Worm (Caenorhabditis elegans) whole organism, L3 larva: Measurements from ENCODE around the gene Y39G8B.10.

Experiments used
- R02D3.7 ChIP-seq: fragments of 150-350 bp; optimal IDR thresholded peaks from 2 replicates; lab custom pipeline; 2014; ENCODE audit warnings: missing biosample characterization, missing genetic modification characterization
- ama-1 ChIP-seq: fragments of 150-350 bp; optimal IDR thresholded peaks from 2 replicates; lab custom pipeline; 2018
- ceh-16 ChIP-seq: sonication (generic microtip); optimal IDR thresholded peaks from 2 replicates; lab custom pipeline; 2017; ENCODE audit warnings: missing biosample characterization, missing genetic modification characterization
- ceh-28 ChIP-seq: fragments of 150-350 bp; optimal IDR thresholded peaks from 2 replicates; lab custom pipeline; 2014; ENCODE audit warnings: missing biosample characterization, missing genetic modification reagents, missing genetic modification characterization
- daf-12 ChIP-seq: fragments of 150-350 bp; optimal IDR thresholded peaks from 2 replicates; lab custom pipeline; 2014; ENCODE audit warnings: missing biosample characterization, missing genetic modification reagents, missing genetic modification characterization
- elt-1 ChIP-seq: fragments of 150-350 bp; optimal IDR thresholded peaks from 2 replicates; lab custom pipeline; 2014; ENCODE audit warnings: missing biosample characterization, missing genetic modification characterization
- elt-2 ChIP-seq: sonication (generic microtip); optimal IDR thresholded peaks from 2 replicates; lab custom pipeline; 2016; ENCODE audit warnings: missing genetic modification reagents, mild to moderate bottlenecking, missing genetic modification characterization, missing compliant biosample characterization
- eor-1 ChIP-seq, 2 experiments: fragments of 150-350 bp; optimal IDR thresholded peaks; 2 replicates each; lab custom pipeline; 2014 to 2018; ENCODE audit warnings: missing biosample characterization in 2 of 2, missing genetic modification characterization in 2 of 2
- fkh-10 ChIP-seq: sonication (generic microtip); optimal IDR thresholded peaks from 2 replicates; lab custom pipeline; 2017; ENCODE audit warnings: missing biosample characterization, missing genetic modification reagents, missing genetic modification characterization
- fkh-2 ChIP-seq: fragments of 150-350 bp; optimal IDR thresholded peaks from 2 replicates; lab custom pipeline; 2014; ENCODE audit warnings: missing biosample characterization, missing genetic modification reagents, missing genetic modification characterization
- lin-39 ChIP-seq: fragments of 150-350 bp; optimal IDR thresholded peaks from 2 replicates; lab custom pipeline; 2018; ENCODE audit warnings: missing biosample characterization, missing genetic modification reagents, missing genetic modification characterization
- lsy-12 ChIP-seq: sonication (generic microtip); optimal IDR thresholded peaks from 2 replicates; lab custom pipeline; 2016; ENCODE audit warnings: mild to moderate bottlenecking, missing genetic modification characterization, missing compliant biosample characterization
- mdl-1 ChIP-seq: fragments of 150-350 bp; optimal IDR thresholded peaks from 2 replicates; lab custom pipeline; 2014; ENCODE audit warnings: missing biosample characterization, missing genetic modification characterization
- nfya-1 ChIP-seq: sonication (generic microtip); optimal IDR thresholded peaks from 2 replicates; lab custom pipeline; 2017; ENCODE audit warnings: missing genetic modification characterization, mild to moderate bottlenecking, missing compliant biosample characterization, antibody characterized with exemption, moderate library complexity; ENCODE audit not compliant: insufficient read depth
- nhr-11 ChIP-seq: fragments of 150-350 bp; optimal IDR thresholded peaks from 2 replicates; lab custom pipeline; 2014; ENCODE audit warnings: missing biosample characterization, missing genetic modification characterization
- nhr-23 ChIP-seq: fragments of 150-350 bp; optimal IDR thresholded peaks from 2 replicates; lab custom pipeline; 2014; ENCODE audit warnings: missing biosample characterization, missing genetic modification reagents, missing genetic modification characterization
- nhr-237 ChIP-seq: fragments of 150-350 bp; optimal IDR thresholded peaks from 2 replicates; lab custom pipeline; 2014; ENCODE audit warnings: missing biosample characterization, missing genetic modification characterization
- nhr-25 ChIP-seq: sonication (generic microtip); optimal IDR thresholded peaks from 2 replicates; lab custom pipeline; 2017; ENCODE audit warnings: missing biosample characterization, missing genetic modification characterization
- nhr-28 ChIP-seq: fragments of 150-350 bp; optimal IDR thresholded peaks from 2 replicates; lab custom pipeline; 2014; ENCODE audit warnings: missing biosample characterization, missing genetic modification characterization
- nhr-43 ChIP-seq: sonication (generic microtip); optimal IDR thresholded peaks from 2 replicates; lab custom pipeline; 2016; ENCODE audit warnings: mild to moderate bottlenecking, missing genetic modification characterization, missing compliant biosample characterization; ENCODE audit not compliant: poor library complexity, severe bottlenecking
- nhr-67 ChIP-seq: fragments of 150-350 bp; optimal IDR thresholded peaks from 2 replicates; lab custom pipeline; 2014; ENCODE audit warnings: missing biosample characterization, missing genetic modification characterization
- nhr-76 ChIP-seq: fragments of 150-350 bp; sonication (generic microtip); optimal IDR thresholded peaks from 5 replicates; lab custom pipeline; 2014; ENCODE audit warnings: missing biosample characterization, missing genetic modification characterization
- nhr-77 ChIP-seq: fragments of 150-350 bp; optimal IDR thresholded peaks from 2 replicates; lab custom pipeline; 2014; ENCODE audit warnings: missing biosample characterization, missing genetic modification characterization
- pha-4 ChIP-seq: fragments of 150-350 bp; optimal IDR thresholded peaks from 2 replicates; lab custom pipeline; 2014; ENCODE audit warnings: missing biosample characterization, missing genetic modification reagents, missing genetic modification characterization
- pqm-1 ChIP-seq: fragments of 150-350 bp; optimal IDR thresholded peaks from 2 replicates; lab custom pipeline; 2017; ENCODE audit warnings: missing biosample characterization, missing genetic modification characterization, inconsistent platforms
- sea-2 ChIP-seq: fragments of 150-350 bp; sonication (generic microtip); optimal IDR thresholded peaks from 4 replicates; lab custom pipeline; 2014; ENCODE audit warnings: missing biosample characterization, missing genetic modification reagents, missing genetic modification characterization
- snpc-4 ChIP-seq: fragments of 150-350 bp; optimal IDR thresholded peaks from 2 replicates; lab custom pipeline; 2014; ENCODE audit warnings: missing biosample characterization, missing genetic modification characterization
- tbx-2 ChIP-seq: sonication (generic microtip); optimal IDR thresholded peaks from 2 replicates; lab custom pipeline; 2016; ENCODE audit warnings: mild to moderate bottlenecking, missing genetic modification characterization, missing compliant biosample characterization
- unc-39 ChIP-seq: sonication (generic microtip); optimal IDR thresholded peaks from 4 replicates; lab custom pipeline; 2017; ENCODE audit warnings: missing biosample characterization, missing genetic modification characterization
- unc-62 ChIP-seq: fragments of 150-350 bp; sonication (generic microtip); optimal IDR thresholded peaks from 4 replicates; lab custom pipeline; 2014; ENCODE audit warnings: missing biosample characterization, missing genetic modification reagents, missing genetic modification characterization
- ztf-11 ChIP-seq: fragments of 150-350 bp; optimal IDR thresholded peaks from 2 replicates; lab custom pipeline; 2014; ENCODE audit warnings: missing biosample characterization, missing genetic modification characterization
- ztf-4 ChIP-seq: fragments of 150-350 bp; optimal IDR thresholded peaks from 2 replicates; lab custom pipeline; 2014; ENCODE audit warnings: missing biosample characterization, missing genetic modification characterization

Gene Y39G8B.10

ce11 chrII:14005183-14005582 lies 22.3 kb upstream of the Y39G8B.10 start:
- TF ChIP-seq lsy-12 (tag; lab: Kevin White, UChicago) (no peak), ztf-4 (tag; lab: Kevin White, UChicago) (no peak), elt-1 (tag; lab: Kevin White, UChicago) (no peak), fkh-2 (no peak), unc-39 (tag; lab: Kevin White, UChicago) (no peak), nhr-25 (tag; lab: Kevin White, UChicago) (no peak), R02D3.7 (tag; lab: Kevin White, UChicago) (no peak), pha-4 (tag; lab: Kevin White, UChicago) (no peak), ceh-16 (no peak), nhr-77 (tag; lab: Kevin White, UChicago) (no peak), elt-2 (no peak), nhr-67 (no peak), ztf-11 (tag; lab: Kevin White, UChicago) (no peak), lin-39 (tag; lab: Kevin White, UChicago) (no peak), nhr-11 (no peak), unc-62 (GFP tag; lab: Kevin White, UChicago) (no peak), nhr-76 (tag; lab: Kevin White, UChicago) (no peak), ceh-28 (no peak), fkh-10 (GFP tag; lab: Kevin White, UChicago) (no peak), nhr-23 (tag; lab: Kevin White, UChicago) (no peak)

- TF ChIP-seq nhr-43 (tag; lab: Kevin White, UChicago) (peak; percentile 56), sea-2 (GFP tag; lab: Kevin White, UChicago) (no peak), nhr-237 (tag; lab: Kevin White, UChicago) (no peak), ama-1 (lab: Kevin White, UChicago) (no peak)
These were observed 21.9 kb upstream of the Y39G8B.10 start for ce11 chrII:14004770-14005169.

DNA sequence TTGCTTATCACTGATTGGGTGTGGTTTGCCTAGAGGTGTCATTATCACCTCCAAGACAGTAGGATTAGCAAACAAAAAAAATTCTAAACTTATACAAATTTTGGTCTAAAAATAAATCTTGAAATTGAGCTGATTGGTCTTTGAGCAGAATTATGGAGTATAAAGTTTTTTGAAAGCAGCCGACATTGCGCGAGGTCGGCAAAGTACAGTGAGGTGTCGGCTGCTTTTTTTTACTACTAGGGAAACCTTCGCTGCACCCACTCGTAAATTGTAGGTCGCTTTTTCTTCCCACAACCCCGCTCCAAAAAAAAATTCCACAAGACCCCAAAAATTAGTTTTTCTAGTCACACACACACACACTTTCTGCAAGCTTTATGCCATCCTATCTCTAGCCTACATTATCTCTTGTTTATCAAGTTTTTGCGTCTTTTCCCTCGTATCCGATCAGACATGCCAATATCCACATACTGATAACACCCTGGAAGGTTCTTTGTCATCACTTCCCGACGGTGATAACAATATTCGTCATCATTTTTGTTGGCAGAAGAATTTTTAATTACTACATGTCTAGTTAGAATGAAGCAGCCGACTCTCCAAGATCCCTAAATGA lies 21.0 kb upstream of the Y39G8B.10 start:
- peak; percentile 35 for TF ChIP-seq snpc-4
- TF ChIP-seq nhr-25 (tag; lab: Kevin White, UChicago) = no peak
- TF ChIP-seq elt-2 = peak; percentile 26
- TF ChIP-seq, all 47 proteins: peak for 2

- TF ChIP-seq elt-2 = peak; percentile 34
- no peak for TF ChIP-seq daf-12 (tag; lab: Kevin White, UChicago)
These were observed 19.3 kb upstream of the Y39G8B.10 start, which contains the start of gene F01D5.5 for ce11 chrII:14002200-14002599. Gene F01D5.5, minus strand, starts transcription at chrII:14002300.

DNA sequence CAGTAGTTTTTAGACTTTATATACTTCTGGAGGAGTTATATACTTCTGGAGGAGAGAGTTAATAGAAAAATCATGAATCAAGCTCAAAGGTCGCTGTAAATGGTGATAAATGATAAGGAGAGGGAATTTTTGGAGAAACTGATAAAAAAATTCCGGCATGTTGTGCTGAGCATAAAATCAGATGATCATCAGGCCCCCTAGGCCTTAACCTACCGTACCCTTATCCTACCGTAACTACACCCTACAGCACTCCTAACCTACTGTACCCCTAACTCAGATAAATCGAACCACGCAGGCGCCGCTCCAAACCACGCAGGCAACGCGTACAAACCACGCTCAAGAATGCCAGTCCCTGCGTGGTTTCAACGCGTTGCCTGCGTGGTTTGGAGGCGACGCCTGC lies 17.1 kb upstream of the Y39G8B.10 start, which contains the start of gene F01D5.3:
Gene F01D5.3, minus strand, starts transcription at position 101 of the 400 bp plus-strand sequence.
- TF ChIP-seq elt-2 = peak; percentile 42

DNA sequence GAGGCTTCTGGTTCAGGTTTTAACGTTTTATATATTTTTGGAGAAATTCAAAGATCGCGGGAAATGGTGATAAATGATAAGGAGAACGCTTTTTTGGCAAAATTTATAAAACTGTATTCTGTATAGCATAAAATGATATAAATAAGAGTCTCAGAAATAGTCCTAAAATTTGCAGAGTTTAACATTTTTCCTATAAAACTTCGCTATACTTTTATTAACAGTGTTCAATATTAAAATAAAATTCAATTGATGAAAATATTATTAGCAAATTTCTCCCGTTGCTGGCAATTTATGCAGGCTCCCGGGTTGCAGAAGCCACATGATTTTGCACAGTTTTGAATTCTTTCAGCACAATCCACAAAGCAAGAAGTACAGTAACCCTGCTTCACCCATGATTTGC lies 16.0 kb upstream of the Y39G8B.10 start, which contains the start of gene F01D5.2:
Gene F01D5.2, minus strand, starts transcription at position 101 of the 400 bp plus-strand sequence.
- TF ChIP-seq nfya-1 (no peak), ceh-16 (no peak), tbx-2 (no peak)

DNA sequence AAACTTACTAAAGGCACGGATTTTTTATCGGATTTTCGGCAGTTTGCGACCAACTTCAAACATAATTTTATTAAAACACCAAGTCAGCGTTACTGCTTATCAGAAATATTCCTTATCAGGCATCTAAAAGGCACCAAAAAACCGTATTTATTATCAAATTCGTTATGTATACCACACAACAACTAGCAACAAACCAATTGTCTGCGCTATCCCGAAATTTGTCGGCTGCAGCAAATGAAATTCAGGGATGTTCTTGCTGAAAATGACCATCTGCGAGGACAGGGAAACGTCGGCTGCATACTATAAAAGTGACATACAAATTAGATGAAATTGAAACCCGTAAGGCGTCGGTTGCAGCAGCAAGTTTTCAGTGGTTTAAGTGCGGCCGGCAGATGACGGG lies 15.1 kb upstream of the Y39G8B.10 start:
- TF ChIP-seq nhr-77 (tag; lab: Kevin White, UChicago) (no peak), fkh-10 (GFP tag; lab: Kevin White, UChicago) (no peak), nhr-28 (tag; lab: Kevin White, UChicago) (no peak), ztf-11 (tag; lab: Kevin White, UChicago) (no peak), lsy-12 (tag; lab: Kevin White, UChicago) (no peak), eor-1 (tag; optimal IDR thresholded peaks at IDR 0.05; lab: Kevin White, UChicago) (no peak), pqm-1 (tag; lab: Kevin White, UChicago) (peak; percentile 35), mdl-1 (tag; lab: Kevin White, UChicago) (no peak), unc-62 (GFP tag; lab: Kevin White, UChicago) (no peak)
